Fruit fly (Drosophila melanogaster): ENCODE data around the gene Kap-alpha1.

The Kap-alpha1 gene

DNA sequence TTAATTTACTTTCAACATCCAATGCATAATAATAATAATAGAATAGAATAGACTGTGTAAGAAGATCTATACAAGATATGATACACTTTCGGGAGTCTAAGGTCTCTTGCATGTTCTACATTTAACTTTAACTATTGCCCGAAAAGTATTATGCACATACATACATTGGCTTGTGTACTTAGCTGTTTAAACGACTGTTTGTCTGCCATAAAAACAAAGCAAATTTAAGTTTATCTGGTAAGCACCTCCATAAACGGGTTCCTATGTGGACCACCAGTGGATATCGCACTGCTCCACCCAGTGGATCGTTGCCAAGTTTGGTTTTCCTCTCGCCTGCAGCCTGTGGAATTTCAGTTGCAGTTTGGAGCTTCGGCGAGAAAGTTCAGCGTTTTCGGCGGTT is 39.9 kb downstream of the Kap-alpha1 start (continued):
- TF ChIP-seq Dad (GFP tag; optimal IDR thresholded peaks at IDR 0.05) (no peak), CG17328 (GFP tag; IDR thresholded peaks at IDR 0.05) (no peak), CG17359 (tag; optimal IDR thresholded peaks at IDR 0.05) (peak; percentile 29), Deaf1 (tag; optimal IDR thresholded peaks at IDR 0.05) (no peak), CG6854 (GFP tag; optimal IDR thresholded peaks at IDR 0.05) (no peak), ash1 (GFP tag; optimal IDR thresholded peaks at IDR 0.05) (no peak), bab2 (GFP tag; optimal IDR thresholded peaks at IDR 0.05) (no peak), trem (tag; optimal IDR thresholded peaks at IDR 0.05) (no peak), toy (GFP tag; IDR thresholded peaks at IDR 0.05) (no peak), Jarid2 (GFP tag; optimal IDR thresholded peaks at IDR 0.05) (no peak), abd-A (tag; optimal IDR thresholded peaks at IDR 0.05) (no peak), Hey (tag; optimal IDR thresholded peaks at IDR 0.05) (no peak), unpg (GFP tag; optimal IDR thresholded peaks at IDR 0.05) (peak; percentile 52), HLHmδ (GFP tag; optimal IDR thresholded peaks at IDR 0.05) (no peak), fd3F (GFP tag; optimal IDR thresholded peaks at IDR 0.05) (peak; percentile 17), maf-S (GFP tag; optimal IDR thresholded peaks at IDR 0.05) (no peak), CG14860 (GFP tag; IDR thresholded peaks at IDR 0.05; ENCODE audit: partially characterized antibody) (no peak), Trl (optimal IDR thresholded peaks at IDR 0.05) (no peak), Trl (GFP tag; optimal IDR thresholded peaks at IDR 0.05) (peak; percentile 19), sob (GFP tag; IDR thresholded peaks at IDR 0.05) (no peak), CG2116 (GFP tag; optimal IDR thresholded peaks at IDR 0.05) (no peak), HLH3B (GFP tag; IDR thresholded peaks at IDR 0.05) (0 out of 2 replicates have a peak, but pooled peaks have one; percentile 6), CG10654 (GFP tag; optimal IDR thresholded peaks at IDR 0.05) (no peak), eyg (GFP tag; optimal IDR thresholded peaks at IDR 0.05) (peak; percentile 61), CG2120 (GFP tag; optimal IDR thresholded peaks at IDR 0.05) (no peak), CG5245 (GFP tag; optimal IDR thresholded peaks at IDR 0.05) (no peak), crc (GFP tag; optimal IDR thresholded peaks at IDR 0.05) (no peak), so (GFP tag; IDR thresholded peaks at IDR 0.05) (no peak), CG30403 (GFP tag; optimal IDR thresholded peaks at IDR 0.05) (no peak), Dll (GFP tag; IDR thresholded peaks at IDR 0.05; ENCODE audit: partially characterized antibody) (no peak), kah (GFP tag; optimal IDR thresholded peaks at IDR 0.05) (no peak), tin (GFP tag; optimal IDR thresholded peaks at IDR 0.05) (no peak), chm (GFP tag; IDR thresholded peaks at IDR 0.05) (no peak), sim (GFP tag; IDR thresholded peaks at IDR 0.05) (no peak), Scr (GFP tag; IDR thresholded peaks at IDR 0.05; ENCODE audit: partially characterized antibody) (no peak), Taf1 (GFP tag; IDR thresholded peaks at IDR 0.05) (no peak), gcm2 (GFP tag; optimal IDR thresholded peaks at IDR 0.05) (no peak), CG10209 (GFP tag; optimal IDR thresholded peaks at IDR 0.05) (no peak), Kr (GFP tag; optimal IDR thresholded peaks at IDR 0.05) (no peak), trh (GFP tag; optimal IDR thresholded peaks at IDR 0.05) (no peak), CG9797 (GFP tag; optimal IDR thresholded peaks at IDR 0.05) (no peak), CG1603 (tag; optimal IDR thresholded peaks at IDR 0.05) (no peak), hbn (GFP tag; IDR thresholded peaks at IDR 0.05; ENCODE audit: partially characterized antibody) (no peak), cato (GFP tag; optimal IDR thresholded peaks at IDR 0.05; ENCODE audit: borderline replicate concordance) (no peak), Eip74EF (GFP tag; optimal IDR thresholded peaks at IDR 0.05) (no peak), CHES-1-like (GFP tag; optimal IDR thresholded peaks at IDR 0.05) (no peak), Max (GFP tag; optimal IDR thresholded peaks at IDR 0.05) (no peak), Optix (GFP tag; IDR thresholded peaks at IDR 0.05) (no peak), otp (GFP tag; IDR thresholded peaks at IDR 0.05) (no peak), da (GFP tag; optimal IDR thresholded peaks at IDR 0.05) (no peak), CG8478 (optimal IDR thresholded peaks at IDR 0.05) (no peak), CTCF (GFP tag; optimal IDR thresholded peaks at IDR 0.05) (no peak), CG12155 (GFP tag; optimal IDR thresholded peaks at IDR 0.05) (no peak)

Data from whole organism, embryonic.